Worm (Caenorhabditis elegans): ENCODE data around the gene bbs-4.
A peak's percentile ranks its signal among the peaks of the same experiment; 100 is the strongest.

Gene bbs-4

DNA sequence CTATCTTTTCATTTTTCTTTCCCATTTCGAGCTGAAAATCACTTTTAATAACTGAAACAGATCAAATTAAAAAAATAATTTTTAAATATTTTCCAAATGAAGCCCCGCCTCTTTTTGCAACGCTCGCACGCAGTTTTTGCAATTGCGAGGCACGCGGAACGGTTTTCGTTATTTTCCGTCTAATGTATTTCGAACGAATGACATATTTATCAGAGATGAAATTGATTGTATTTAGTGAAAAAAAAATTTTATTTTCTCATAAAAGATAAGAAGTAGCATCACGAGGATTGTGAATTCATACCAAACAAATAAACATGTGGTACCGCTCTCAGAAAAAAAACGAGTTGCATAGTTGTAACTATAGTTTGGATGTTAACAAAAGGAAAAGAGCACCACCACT, 17.9 kb upstream of the bbs-4 start, which contains the start of gene rpac-19 (continued):
- TF ChIP-seq gei-8 (GFP tag; optimal IDR thresholded peaks at IDR 0.05) (no peak), nhr-41 (GFP tag; IDR thresholded peaks at IDR 0.05) (no peak; the same call in 1 of the 2 replicates), nhr-111 (GFP tag; optimal IDR thresholded peaks at IDR 0.05) (no peak)

DNA sequence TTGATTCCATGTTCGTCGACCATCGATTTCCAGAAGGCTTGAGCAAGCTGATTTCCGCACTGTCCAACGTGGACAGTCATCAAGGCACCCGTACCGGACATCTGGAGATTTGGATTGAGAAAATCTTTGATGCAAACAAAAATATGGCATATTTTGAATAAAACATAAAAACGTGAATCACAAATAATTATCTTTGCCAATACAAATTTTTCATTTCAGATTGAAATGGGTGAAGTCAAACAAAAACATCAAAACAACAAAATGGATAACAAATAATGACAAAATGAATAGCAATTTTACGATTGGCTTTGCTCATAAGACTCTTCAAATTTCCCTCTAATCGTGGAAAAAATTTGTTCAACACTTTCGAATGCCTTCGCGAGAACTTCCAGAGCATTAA, 17.1 kb upstream of the bbs-4 start, which contains the start of gene tbg-1:
tbg-1 (minus strand) TSS at position 101 of the 400 bp plus-strand sequence.
- TF ChIP-seq lin-15B (tag; optimal IDR thresholded peaks at IDR 0.05), result no peak
- no peak for TF ChIP-seq nhr-10 (tag; optimal IDR thresholded peaks at IDR 0.05)
- no peak for TF ChIP-seq dpl-1 (GFP tag; optimal IDR thresholded peaks at IDR 0.05)
- no peak for TF ChIP-seq mes-2 (tag; optimal IDR thresholded peaks at IDR 0.05; ENCODE audit: poor library complexity, severe bottlenecking)
- TF ChIP-seq T26A8.4 (GFP tag; IDR thresholded peaks at IDR 0.05), result no peak
- TF ChIP-seq unc-62 (GFP tag; optimal IDR thresholded peaks at IDR 0.05 in 1 of 2), result no peak
- TF ChIP-seq unc-62 (tag; optimal IDR thresholded peaks at IDR 0.05), result no peak
- no peak for TF ChIP-seq php-3 (GFP tag; IDR thresholded peaks at IDR 0.05)
- no peak for TF ChIP-seq attf-4 (tag; optimal IDR thresholded peaks at IDR 0.05)
- TF ChIP-seq madf-9 (GFP tag; conservative IDR thresholded peaks at IDR 0.05), result no peak
- no peak for TF ChIP-seq pha-4 (GFP tag; IDR thresholded peaks at IDR 0.05)
- TF ChIP-seq pha-4 (tag; optimal IDR thresholded peaks at IDR 0.05), result no peak
- no peak for TF ChIP-seq nhr-41 (GFP tag; IDR thresholded peaks at IDR 0.05)
- no peak for TF ChIP-seq zfp-2 (tag; optimal IDR thresholded peaks at IDR 0.05)
- no peak for TF ChIP-seq daf-19 (GFP tag; conservative IDR thresholded peaks at IDR 0.05)
- no peak for TF ChIP-seq lin-1 (GFP tag; IDR thresholded peaks at IDR 0.05)
- no peak for TF ChIP-seq aha-1 (tag)
- TF ChIP-seq R02D3.7 (tag; optimal IDR thresholded peaks at IDR 0.05), result no peak
- no peak for TF ChIP-seq lin-39 (tag; optimal IDR thresholded peaks at IDR 0.05)
- TF ChIP-seq ztf-11 (tag; optimal IDR thresholded peaks at IDR 0.05), result no peak
- no peak for TF ChIP-seq zip-11 (GFP tag; IDR thresholded peaks at IDR 0.05)
- no peak for TF ChIP-seq snpc-4 (tag; optimal IDR thresholded peaks at IDR 0.05)

DNA sequence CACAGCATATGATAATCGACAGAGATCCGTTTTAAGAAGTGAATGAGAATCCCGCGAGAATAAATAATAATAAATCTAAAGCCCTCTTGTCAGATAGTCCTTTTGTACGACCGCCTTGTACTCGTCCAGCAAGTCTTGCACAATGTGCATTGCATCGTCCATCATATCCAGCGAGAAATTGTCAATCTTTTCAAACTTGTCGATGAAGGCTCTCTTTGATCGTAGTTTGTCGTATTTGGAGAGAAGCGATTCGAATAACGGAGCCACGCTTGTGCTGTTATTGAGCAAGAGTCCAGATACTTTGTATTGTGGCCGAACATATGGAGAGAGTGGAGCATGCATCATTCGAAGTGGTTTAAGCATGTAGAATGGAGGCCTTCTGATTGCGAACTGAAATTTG, 14.6 kb upstream of the bbs-4 start:
- TF ChIP-seq nhr-48 (tag; optimal IDR thresholded peaks at IDR 0.05) (no peak), zip-2 (tag; optimal IDR thresholded peaks at IDR 0.05) (no peak), fkh-10 (GFP tag; optimal IDR thresholded peaks at IDR 0.05) (no peak), unc-39 (tag; optimal IDR thresholded peaks at IDR 0.05) (no peak), Y48G9A.11 (GFP tag; IDR thresholded peaks at IDR 0.05) (peak; percentile 21; the same call in 1 of the 2 replicates), lin-39 (tag; optimal IDR thresholded peaks at IDR 0.05) (no peak), php-3 (GFP tag; IDR thresholded peaks at IDR 0.05) (no peak), spr-3 (GFP tag; optimal IDR thresholded peaks at IDR 0.05) (no peak), ctbp-1 (GFP tag; IDR thresholded peaks at IDR 0.05) (no peak), set-16 (GFP tag; IDR thresholded peaks at IDR 0.05) (no peak), egl-43 (GFP tag; IDR thresholded peaks at IDR 0.05) (0 out of 2 replicates have a peak, but pooled peaks have one; percentile 35), F26F4.8 (GFP tag; conservative IDR thresholded peaks at IDR 0.05) (no peak), nhr-10 (tag; optimal IDR thresholded peaks at IDR 0.05) (no peak), ceh-44 (GFP tag; IDR thresholded peaks at IDR 0.05) (no peak), D1046.2 (GFP tag; IDR thresholded peaks at IDR 0.05) (no peak), hmg-1.1 (GFP tag; IDR thresholded peaks at IDR 0.05) (0 out of 2 replicates have a peak, but pooled peaks have one; percentile 24), ztf-11 (tag; optimal IDR thresholded peaks at IDR 0.05) (no peak), snpc-4 (tag; optimal IDR thresholded peaks at IDR 0.05) (no peak), aha-1 (tag) (peak; percentile 17), hlh-11 (tag; optimal IDR thresholded peaks at IDR 0.05) (no peak), dmd-9 (GFP tag; IDR thresholded peaks at IDR 0.05) (no peak), ZK337.2 (GFP tag; IDR thresholded peaks at IDR 0.05) (no peak), nhr-25 (tag; optimal IDR thresholded peaks at IDR 0.05; ENCODE audit: borderline replicate concordance, insufficient read depth) (no peak), jun-1 (tag; optimal IDR thresholded peaks at IDR 0.05) (no peak), ama-1 (optimal IDR thresholded peaks at IDR 0.05) (peak; percentile 23), ceh-20 (GFP tag; IDR thresholded peaks at IDR 0.05) (no peak), mep-1 (tag; optimal IDR thresholded peaks at IDR 0.05) (no peak), Y75B8A.6 (GFP tag; IDR thresholded peaks at IDR 0.05) (no peak), nhr-41 (GFP tag; IDR thresholded peaks at IDR 0.05) (no peak), ceh-32 (tag; optimal IDR thresholded peaks at IDR 0.05; ENCODE audit: poor library complexity) (no peak), saeg-2 (GFP tag; IDR thresholded peaks at IDR 0.05) (no peak), lsy-2 (tag; optimal IDR thresholded peaks at IDR 0.05) (no peak), R02D3.7 (tag; optimal IDR thresholded peaks at IDR 0.05) (no peak)

All from whole organism, L4 larva.